Worm (Caenorhabditis elegans): ENCODE results near the gene sphk-1.

DNA sequence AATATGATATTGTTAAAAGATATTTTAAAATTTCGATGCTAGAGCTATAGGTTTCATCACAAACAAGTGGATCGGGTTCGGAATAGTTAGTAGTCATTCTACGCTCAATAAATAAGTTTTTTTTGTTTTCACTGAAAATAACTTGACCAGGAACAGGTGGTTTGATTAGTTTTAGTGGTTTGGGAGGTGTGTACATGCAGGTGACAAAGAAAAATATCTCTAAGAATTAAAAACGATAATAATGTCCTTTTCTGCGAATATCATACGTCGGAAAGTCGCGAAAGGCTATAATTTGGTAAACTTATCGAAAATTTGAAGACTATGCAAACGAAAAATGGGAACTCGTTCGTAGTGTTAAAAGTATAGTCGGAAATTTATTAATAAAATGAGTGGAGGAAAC is 8.8 kb upstream of the sphk-1 start, which contains the start of gene srg-15:
- TF ChIP-seq cog-1 (tag; optimal IDR thresholded peaks at IDR 0.05) (no peak), ztf-23 (GFP tag; IDR thresholded peaks at IDR 0.05) (no peak)

Data from whole organism, midembryonic.